Worm (Caenorhabditis elegans) whole organism, L4 larva: ENCODE measurements around the gene srw-109.
A peak's percentile ranks its signal among the peaks of the same experiment; 100 is the strongest.

ENCODE experiments used
- F26F4.8 ChIP-seq: fragments of 200-800 bp; sonication (Bioruptor generic); conservative IDR thresholded peaks from 2 replicates; pipeline ENCODE4 v1.3.6; 2022; ENCODE audit warnings: missing genetic modification characterization, missing compliant biosample characterization
- F37D6.2 ChIP-seq: sonication (generic microtip); optimal IDR thresholded peaks from 2 replicates; lab custom pipeline; 2016; ENCODE audit warnings: mild to moderate bottlenecking, missing genetic modification characterization, missing compliant biosample characterization
- Y48G9A.11 ChIP-seq: fragments of 200-800 bp; sonication (Bioruptor generic); IDR thresholded peaks from 2 replicates; pipeline ENCODE4 v1.3.6; 2022; ENCODE audit warnings: missing genetic modification reagents, missing genetic modification characterization, missing compliant biosample characterization
- aha-1 ChIP-seq: fragments of 150-350 bp; peaks from one replicate; lab custom pipeline; 2014; ENCODE audit warnings: missing biosample characterization, missing genetic modification characterization
- ceh-20 ChIP-seq: fragments of 200-800 bp; sonication (Bioruptor generic); IDR thresholded peaks from 2 replicates; pipeline ENCODE4 v1.3.6; 2022; ENCODE audit warnings: missing genetic modification reagents, missing genetic modification characterization, missing compliant biosample characterization
- ceh-62 ChIP-seq: sonication (generic microtip); optimal IDR thresholded peaks from 2 replicates; lab custom pipeline; 2017; ENCODE audit warnings: missing biosample characterization, missing genetic modification characterization
- daf-16 ChIP-seq, 3 experiments: sonication (generic microtip); optimal IDR thresholded peaks; 2 replicates each; lab custom pipeline; 2016 to 2017; ENCODE audit warnings: missing genetic modification characterization in 3 of 3, missing genetic modification reagents in 3 of 3, mild to moderate bottlenecking in 2 of 3, missing compliant biosample characterization in 2 of 3, missing biosample characterization in 1 of 3, moderate library complexity in 1 of 3
- daf-8 ChIP-seq: fragments of 200-800 bp; sonication (Bioruptor generic); IDR thresholded peaks from 2 replicates; pipeline ENCODE4 v1.3.6; 2022; ENCODE audit warnings: missing genetic modification characterization, missing compliant biosample characterization
- dmd-6 ChIP-seq: fragments of 200-800 bp; sonication (Bioruptor generic); IDR thresholded peaks from 2 replicates; pipeline ENCODE4 v1.3.6; 2022; ENCODE audit warnings: missing genetic modification reagents, missing genetic modification characterization, missing compliant biosample characterization
- dmd-8 ChIP-seq: fragments of 200-800 bp; sonication (Bioruptor generic); IDR thresholded peaks from 2 replicates; pipeline ENCODE4 v1.3.6; 2022; ENCODE audit warnings: missing genetic modification characterization, missing compliant biosample characterization
- dpl-1 ChIP-seq: fragments of 150-350 bp; optimal IDR thresholded peaks from 2 replicates; lab custom pipeline; 2014; ENCODE audit warnings: missing biosample characterization, missing genetic modification reagents, missing genetic modification characterization
- duxl-1 ChIP-seq: sonication (generic microtip); optimal IDR thresholded peaks from 2 replicates; lab custom pipeline; 2016; ENCODE audit warnings: mild to moderate bottlenecking, missing genetic modification characterization, moderate library complexity, missing compliant biosample characterization; ENCODE audit not compliant: poor library complexity
- dve-1 ChIP-seq: sonication (generic microtip); optimal IDR thresholded peaks from 2 replicates; lab custom pipeline; 2017; ENCODE audit warnings: antibody characterized with exemption, mild to moderate bottlenecking, missing genetic modification characterization, missing compliant biosample characterization; ENCODE audit not compliant: insufficient read depth
- fkh-10 ChIP-seq: fragments of 150-350 bp; optimal IDR thresholded peaks from 2 replicates; lab custom pipeline; 2014; ENCODE audit warnings: missing biosample characterization, missing genetic modification reagents, missing genetic modification characterization
- fos-1 ChIP-seq: fragments of 150-350 bp; optimal IDR thresholded peaks from 2 replicates; lab custom pipeline; 2014; ENCODE audit warnings: missing biosample characterization, missing genetic modification characterization
- hif-1 ChIP-seq, 2 experiments: sonication (generic microtip); optimal IDR thresholded peaks; 2 replicates each; lab custom pipeline; 2016 to 2017; ENCODE audit warnings: missing compliant biosample characterization in 2 of 2, missing genetic modification characterization in 2 of 2, missing genetic modification reagents in 2 of 2, missing genotype in 2 of 2, mild to moderate bottlenecking in 1 of 2
- hlh-11 ChIP-seq: fragments of 200-800 bp; sonication (Bioruptor generic); optimal IDR thresholded peaks from 2 replicates; lab custom pipeline; 2018; ENCODE audit warnings: mild to moderate bottlenecking, missing genetic modification characterization, missing compliant biosample characterization
- hlh-30 ChIP-seq: sonication (generic microtip); optimal IDR thresholded peaks from 2 replicates; lab custom pipeline; 2017; ENCODE audit warnings: antibody characterized with exemption, mild to moderate bottlenecking, missing genetic modification characterization, missing compliant biosample characterization; ENCODE audit not compliant: insufficient read depth
- hmg-1.1 ChIP-seq: fragments of 200-800 bp; sonication (Bioruptor generic); IDR thresholded peaks from 2 replicates; pipeline ENCODE4 v1.3.6; 2022; ENCODE audit warnings: missing genetic modification reagents, missing genetic modification characterization, missing compliant biosample characterization
- lim-7 ChIP-seq: fragments of 200-800 bp; sonication (Bioruptor generic); IDR thresholded peaks from 2 replicates; pipeline ENCODE4 v1.3.6; 2022; ENCODE audit warnings: missing genetic modification characterization, missing compliant biosample characterization
- lin-1 ChIP-seq: fragments of 200-800 bp; sonication (Bioruptor generic); IDR thresholded peaks from 2 replicates; pipeline ENCODE4 v1.3.6; 2022; ENCODE audit warnings: missing genetic modification reagents, missing genetic modification characterization, missing compliant biosample characterization
- lin-13 ChIP-seq: fragments of 150-350 bp; optimal IDR thresholded peaks from 2 replicates; lab custom pipeline; 2014; ENCODE audit warnings: missing biosample characterization, missing genetic modification reagents, missing genetic modification characterization
- lin-38 ChIP-seq: fragments of 200-800 bp; sonication (Bioruptor generic); IDR thresholded peaks from 2 replicates; pipeline ENCODE4 v1.3.6; 2022; ENCODE audit warnings: missing genetic modification reagents, missing genetic modification characterization, missing compliant biosample characterization
- lsy-2 ChIP-seq, 2 experiments: fragments of 150-350 bp in 1 of 2; sonication (generic microtip) in 1 of 2; optimal IDR thresholded peaks; 2 replicates each; lab custom pipeline; 2014 to 2017; ENCODE audit warnings: missing biosample characterization in 2 of 2, missing genetic modification characterization in 2 of 2
- mdl-1 ChIP-seq, 2 experiments: fragments of 150-350 bp in 1 of 2; sonication (generic microtip) in 1 of 2; optimal IDR thresholded peaks; 2 replicates each; lab custom pipeline; 2014 to 2017; ENCODE audit warnings: missing biosample characterization in 2 of 2, missing genetic modification characterization in 2 of 2
- mep-1 ChIP-seq: fragments of 150-350 bp; sonication (generic microtip); optimal IDR thresholded peaks from 3 replicates; lab custom pipeline; 2014; ENCODE audit warnings: missing biosample characterization, missing genetic modification characterization
- mes-2 ChIP-seq: sonication (generic microtip); optimal IDR thresholded peaks from 2 replicates; lab custom pipeline; 2016; ENCODE audit warnings: missing genotype, mild to moderate bottlenecking, missing genetic modification characterization, missing compliant biosample characterization; ENCODE audit not compliant: poor library complexity, severe bottlenecking
- mxl-3 ChIP-seq: fragments of 200-800 bp; sonication (Bioruptor generic); optimal IDR thresholded peaks from 2 replicates; lab custom pipeline; 2018; ENCODE audit warnings: mild to moderate bottlenecking, missing genetic modification characterization, missing compliant biosample characterization
- nhr-10 ChIP-seq: fragments of 150-350 bp; optimal IDR thresholded peaks from 2 replicates; lab custom pipeline; 2014; ENCODE audit warnings: missing biosample characterization, missing genetic modification characterization
- nhr-11 ChIP-seq: fragments of 150-350 bp; optimal IDR thresholded peaks from 2 replicates; lab custom pipeline; 2014; ENCODE audit warnings: missing biosample characterization, missing genetic modification characterization
- nhr-111 ChIP-seq: fragments of 200-800 bp; sonication (Bioruptor generic); optimal IDR thresholded peaks from 2 replicates; lab custom pipeline; 2018; ENCODE audit warnings: mild to moderate bottlenecking, missing genetic modification characterization, missing compliant biosample characterization
- nhr-237 ChIP-seq: sonication (generic microtip); optimal IDR thresholded peaks from 2 replicates; lab custom pipeline; 2017; ENCODE audit warnings: missing biosample characterization, missing genetic modification characterization
- nhr-48 ChIP-seq: sonication (generic microtip); optimal IDR thresholded peaks from 2 replicates; lab custom pipeline; 2016; ENCODE audit warnings: mild to moderate bottlenecking, missing genetic modification characterization, missing compliant biosample characterization
- nhr-6 ChIP-seq: fragments of 150-350 bp; optimal IDR thresholded peaks from 2 replicates; lab custom pipeline; 2014; ENCODE audit warnings: missing biosample characterization, missing genetic modification characterization
- pqm-1 ChIP-seq: sonication (generic microtip); optimal IDR thresholded peaks from 2 replicates; lab custom pipeline; 2017; ENCODE audit warnings: missing biosample characterization, missing genetic modification characterization
- rbr-2 ChIP-seq: sonication (generic microtip); optimal IDR thresholded peaks from 2 replicates; lab custom pipeline; 2016; ENCODE audit warnings: missing genotype, missing genetic modification characterization, missing compliant biosample characterization
- saeg-2 ChIP-seq: fragments of 200-800 bp; sonication (Bioruptor generic); IDR thresholded peaks from 2 replicates; pipeline ENCODE4 v1.3.6; 2022; ENCODE audit warnings: missing genetic modification reagents, missing genetic modification characterization, missing compliant biosample characterization
- sdz-12 ChIP-seq: fragments of 200-800 bp; sonication (Bioruptor generic); optimal IDR thresholded peaks from 2 replicates; lab custom pipeline; 2018; ENCODE audit warnings: mild to moderate bottlenecking, missing genetic modification characterization, missing compliant biosample characterization
- set-16 ChIP-seq: fragments of 200-800 bp; sonication (Bioruptor generic); IDR thresholded peaks from 2 replicates; pipeline ENCODE4 v1.3.6; 2022; ENCODE audit warnings: missing genetic modification reagents, missing genetic modification characterization, missing compliant biosample characterization
- snpc-1.2 ChIP-seq: fragments of 200-800 bp; sonication (Bioruptor generic); IDR thresholded peaks from 2 replicates; pipeline ENCODE4 v1.3.6; 2022; ENCODE audit warnings: missing genetic modification reagents, missing genetic modification characterization, missing compliant biosample characterization
- tag-97 ChIP-seq: fragments of 200-800 bp; sonication (Bioruptor generic); IDR thresholded peaks from 2 replicates; pipeline ENCODE4 v1.3.6; 2022; ENCODE audit warnings: missing genetic modification characterization, missing compliant biosample characterization
- tra-1 ChIP-seq: fragments of 200-800 bp; sonication (Bioruptor generic); IDR thresholded peaks from 2 replicates; pipeline ENCODE4 v1.3.6; 2022; ENCODE audit warnings: missing genetic modification reagents, missing genetic modification characterization, missing compliant biosample characterization
- vab-7 ChIP-seq: fragments of 200-800 bp; sonication (Bioruptor generic); IDR thresholded peaks from 2 replicates; pipeline ENCODE4 v1.3.6; 2022; ENCODE audit warnings: missing genetic modification reagents, missing genetic modification characterization, missing compliant biosample characterization
- zfp-2 ChIP-seq: sonication (generic microtip); optimal IDR thresholded peaks from 2 replicates; lab custom pipeline; 2016; ENCODE audit warnings: mild to moderate bottlenecking, missing genetic modification characterization, missing compliant biosample characterization
- zip-2 ChIP-seq: fragments of 150-350 bp; optimal IDR thresholded peaks from 2 replicates; lab custom pipeline; 2014; ENCODE audit warnings: missing biosample characterization, missing genetic modification characterization
- ztf-11 ChIP-seq: fragments of 150-350 bp; optimal IDR thresholded peaks from 2 replicates; lab custom pipeline; 2014; ENCODE audit warnings: missing biosample characterization, missing genetic modification characterization

srw-109 gene

DNA sequence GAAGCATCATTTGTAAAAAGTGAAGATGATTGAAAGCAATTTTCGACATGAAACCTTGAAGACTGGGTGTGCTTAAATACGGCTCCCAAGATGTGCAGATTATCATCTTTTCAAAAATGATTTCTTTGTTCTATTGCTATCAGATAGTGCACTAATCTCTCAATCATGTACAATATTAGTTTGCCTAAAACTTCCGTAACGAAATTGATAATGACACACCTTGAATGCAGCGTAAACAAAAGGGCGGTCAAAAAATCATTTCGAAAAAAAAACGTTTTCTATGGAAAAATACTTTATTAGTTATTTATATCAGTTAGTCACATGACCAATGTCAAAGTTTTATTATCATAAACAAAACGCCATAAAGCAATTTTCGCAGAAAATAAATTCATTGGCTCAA, 14.2 kb upstream of the srw-109 start, which contains the start of gene F48G7.5:
TSS of gene F48G7.5 (minus strand) at position 34 of the 400 bp plus-strand sequence.
- TF ChIP-seq dve-1 (peak; percentile 6), daf-8 (GFP tag; lab: Robert Waterston, UW) (no peak), pqm-1 (peak; percentile 26), daf-16 (GFP tag; optimal IDR thresholded peaks at IDR 0.05; lab: Kevin White, UChicago) (no peak), daf-16 (tag; optimal IDR thresholded peaks at IDR 0.05; lab: Kevin White, UChicago) (peak; percentile 78), fos-1 (tag; lab: Kevin White, UChicago) (no peak), Y48G9A.11 (GFP tag; lab: Robert Waterston, UW) (no peak), saeg-2 (GFP tag; lab: Robert Waterston, UW) (no peak), F26F4.8 (GFP tag; lab: Robert Waterston, UW) (no peak)

DNA sequence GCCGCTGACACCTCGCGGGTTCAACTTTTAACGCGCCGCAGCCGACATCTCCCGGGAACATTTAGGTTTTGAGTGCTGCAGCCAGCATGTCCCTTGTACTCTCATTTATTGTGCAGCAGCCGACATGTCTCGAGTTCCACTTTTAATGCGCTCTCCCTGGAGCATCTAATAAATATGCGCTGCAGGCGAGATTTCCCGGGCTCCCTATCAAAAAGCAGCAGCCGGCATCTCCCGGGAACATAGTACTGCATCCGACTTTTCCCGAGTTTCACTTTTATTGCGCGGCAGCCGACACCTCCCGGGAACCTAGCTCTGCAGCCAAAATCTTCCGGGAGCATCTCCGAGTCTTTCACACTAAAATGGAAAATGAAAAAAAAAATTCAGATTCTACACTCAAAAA, 12.2 kb upstream of the srw-109 start:
- TF ChIP-seq aha-1 (tag; lab: Kevin White, UChicago) (peak; percentile 3), ztf-11 (tag; lab: Kevin White, UChicago) (no peak), dmd-6 (GFP tag; lab: Robert Waterston, UW) (no peak), nhr-237 (tag; lab: Kevin White, UChicago) (no peak), ceh-62 (tag; lab: Kevin White, UChicago) (no peak), lin-38 (GFP tag; lab: Robert Waterston, UW) (no peak), set-16 (GFP tag; lab: Robert Waterston, UW) (peak; percentile 51), sdz-12 (GFP tag; lab: Kevin White, UChicago) (no peak)
- TF ChIP-seq, all 104 proteins: peak for 2

DNA sequence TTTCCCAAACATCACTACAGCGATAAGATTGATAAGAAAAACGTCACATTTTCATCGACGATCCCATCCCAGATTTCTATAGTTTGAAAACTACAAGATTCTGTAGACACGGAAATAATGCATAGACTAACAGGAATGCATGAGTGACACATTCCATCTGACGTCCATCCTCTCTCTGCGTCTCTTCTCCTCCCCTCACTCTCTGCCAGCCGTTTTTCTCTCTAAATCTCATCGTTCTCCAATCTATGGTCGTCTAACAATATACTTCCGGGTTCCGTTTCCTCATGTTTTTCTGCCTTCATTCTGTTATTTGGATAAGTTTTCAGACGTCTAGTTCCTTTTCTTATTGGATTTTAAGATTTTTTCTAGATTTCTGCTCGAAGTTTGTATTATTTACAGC, 10.3 kb upstream of the srw-109 start, which contains the start of gene F48G7.4:
TSS of gene F48G7.4 (plus strand) at position 400 of the 400 bp plus-strand sequence.
- no peak for TF ChIP-seq snpc-1.2 (GFP tag; lab: Robert Waterston, UW)
- TF ChIP-seq hmg-1.1 (GFP tag; lab: Robert Waterston, UW): peak; percentile 56; the same call in 1 of the 2 replicates
- TF ChIP-seq dve-1: peak; percentile 47
- TF ChIP-seq duxl-1: peak; percentile 50
- peak; percentile 56 for TF ChIP-seq mes-2
- peak; percentile 40 to 76 for TF ChIP-seq lsy-2 (tag; optimal IDR thresholded peaks at IDR 0.05; lab: Kevin White, UChicago)
- TF ChIP-seq nhr-6 (tag; lab: Kevin White, UChicago): peak; percentile 30
- peak; percentile 77 for TF ChIP-seq tra-1 (GFP tag; lab: Robert Waterston, UW)
- TF ChIP-seq mep-1 (tag; lab: Kevin White, UChicago): peak; percentile 73
- no peak for TF ChIP-seq saeg-2 (GFP tag; lab: Robert Waterston, UW)
- peak; percentile 75 for TF ChIP-seq dmd-6 (GFP tag; lab: Robert Waterston, UW)
- TF ChIP-seq hlh-30: peak; percentile 79
- TF ChIP-seq nhr-48 (tag; lab: Kevin White, UChicago): peak; percentile 24
- peak; percentile 65 for TF ChIP-seq fkh-10
- TF ChIP-seq lim-7: no peak
- no peak for TF ChIP-seq nhr-10
- TF ChIP-seq nhr-11: peak; percentile 18
- TF ChIP-seq hif-1 (tag; optimal IDR thresholded peaks at IDR 0.05; lab: Kevin White, UChicago): peak in 1 of 2 experiments; percentile 26
- peak; percentile 71 for TF ChIP-seq hlh-11 (tag; lab: Kevin White, UChicago)
- peak; percentile 60; the same call in 1 of the 2 replicates for TF ChIP-seq ceh-20 (GFP tag; lab: Robert Waterston, UW)
- no peak for TF ChIP-seq dmd-8 (GFP tag; lab: Robert Waterston, UW)
- peak; percentile 15 for TF ChIP-seq F37D6.2 (tag; lab: Kevin White, UChicago)
- TF ChIP-seq mdl-1 (tag; optimal IDR thresholded peaks at IDR 0.05; lab: Kevin White, UChicago): peak in 1 of 2 experiments; percentile 60
- TF ChIP-seq nhr-237 (tag; lab: Kevin White, UChicago): no peak
- TF ChIP-seq ceh-62 (tag; lab: Kevin White, UChicago): no peak
- no peak for TF ChIP-seq daf-16 (GFP tag; optimal IDR thresholded peaks at IDR 0.05; lab: Kevin White, UChicago)
- TF ChIP-seq daf-16 (tag; optimal IDR thresholded peaks at IDR 0.05; lab: Kevin White, UChicago): no peak
- no peak for TF ChIP-seq lin-1 (GFP tag; lab: Robert Waterston, UW)
- no peak for TF ChIP-seq mxl-3
- TF ChIP-seq dpl-1: peak; percentile 10
- TF ChIP-seq nhr-111 (GFP tag; lab: Kevin White, UChicago): no peak
- TF ChIP-seq rbr-2 (tag; lab: Kevin White, UChicago): peak; percentile 84
- no peak for TF ChIP-seq zfp-2 (tag; lab: Kevin White, UChicago)
- TF ChIP-seq lin-13 (GFP tag; lab: Kevin White, UChicago): no peak
- TF ChIP-seq zip-2: no peak
- no peak for TF ChIP-seq vab-7 (GFP tag; lab: Robert Waterston, UW)
- TF ChIP-seq tag-97 (GFP tag; lab: Robert Waterston, UW): 0 out of 2 replicates have a peak, but pooled peaks have one; percentile 33
